Fruit fly (Drosophila melanogaster) S2 (cell line): ENCODE data around the gene CG1105.
A peak's percentile ranks its signal among the peaks of the same experiment; 100 is the strongest.

Source experiments
- CG8478 ChIP-seq: fragments of >200 bp; optimal IDR thresholded peaks from 2 replicates; lab custom pipeline; 2018
- CTCF ChIP-seq, 2 experiments: fragments of >200 bp; optimal IDR thresholded peaks; 2 replicates each; lab custom pipeline; 2018

The CG1105 gene

dm6 chr3R:7033707-7034106 is 33.2 kb downstream of the CG1105 start:
- TF ChIP-seq CG8478 (lab: Kevin White, UChicago): no peak
- no peak for TF ChIP-seq CTCF (optimal IDR thresholded peaks at IDR 0.05; lab: Kevin White, UChicago)

- no peak for TF ChIP-seq CG8478 (lab: Kevin White, UChicago)
- no peak for TF ChIP-seq CTCF (optimal IDR thresholded peaks at IDR 0.05; lab: Kevin White, UChicago)
Observed at dm6 chr3R:7031553-7031952, 35.4 kb downstream of the CG1105 start.

- TF ChIP-seq CTCF (optimal IDR thresholded peaks at IDR 0.05; lab: Kevin White, UChicago) (peak; percentile 77 to 78), CG8478 (lab: Kevin White, UChicago) (no peak)
Observed at dm6 chr3R:7029434-7029833, 37.5 kb downstream of the CG1105 start.

- no peak for TF ChIP-seq CTCF (optimal IDR thresholded peaks at IDR 0.05; lab: Kevin White, UChicago)
- no peak for TF ChIP-seq CG8478 (lab: Kevin White, UChicago)
Observed at dm6 chr3R:7028554-7028953, 38.4 kb downstream of the CG1105 start.

dm6 chr3R:7025241-7025640 is 41.7 kb downstream of the CG1105 start:
- no peak for TF ChIP-seq CG8478 (lab: Kevin White, UChicago)
- TF ChIP-seq CTCF (optimal IDR thresholded peaks at IDR 0.05; lab: Kevin White, UChicago): no peak

dm6 chr3R:7024574-7024973 is 42.4 kb downstream of the CG1105 start:
- TF ChIP-seq CG8478 (lab: Kevin White, UChicago): no peak
- TF ChIP-seq CTCF (optimal IDR thresholded peaks at IDR 0.05; lab: Kevin White, UChicago): no peak
